Fruit fly (Drosophila melanogaster): ENCODE results near the gene CG18249.

CG18249 gene

dm6 chr3R:8239472-8240301, 19.7 kb downstream of the CG18249 start (continued):
- TF ChIP-seq insv (GFP tag; optimal IDR thresholded peaks at IDR 0.05) (peak in 1 of 2 experiments; percentile 71), CG8388 (GFP tag; optimal IDR thresholded peaks at IDR 0.05) (peak; percentile 87), dysf (GFP tag; IDR thresholded peaks at IDR 0.05) (peak; percentile 85), sob (GFP tag; IDR thresholded peaks at IDR 0.05) (peak; percentile 72; the same call in 1 of the 2 replicates), stwl (tag; optimal IDR thresholded peaks at IDR 0.05) (no peak), CG10274 (GFP tag; optimal IDR thresholded peaks at IDR 0.05) (peak; percentile 77), Lhr (GFP tag; optimal IDR thresholded peaks at IDR 0.05) (peak; percentile 56), da (GFP tag; optimal IDR thresholded peaks at IDR 0.05) (no peak), CG10209 (GFP tag; optimal IDR thresholded peaks at IDR 0.05) (peak; percentile 92), CrebB (tag; optimal IDR thresholded peaks at IDR 0.05) (peak; percentile 29), Asciz (GFP tag; optimal IDR thresholded peaks at IDR 0.05) (peak; percentile 94), CG12071 (GFP tag; optimal IDR thresholded peaks at IDR 0.05) (peak; percentile 63)

dm6 chr3R:8240302-8240682, 20.3 kb downstream of the CG18249 start, which contains the start of gene Ada2b:
Gene Ada2b, minus strand, starts transcription at chr3R:8240515.
- TF ChIP-seq CG2116 (GFP tag; optimal IDR thresholded peaks at IDR 0.05) (no peak), CG5180 (GFP tag; optimal IDR thresholded peaks at IDR 0.05) (no peak), eve (GFP tag; optimal IDR thresholded peaks at IDR 0.05) (no peak), Sin3A (optimal IDR thresholded peaks at IDR 0.05) (peak; percentile 35), az2 (GFP tag; optimal IDR thresholded peaks at IDR 0.05) (no peak), Deaf1 (tag; optimal IDR thresholded peaks at IDR 0.05) (no peak), CG11696 (GFP tag; IDR thresholded peaks at IDR 0.05) (no peak), sqz (GFP tag; optimal IDR thresholded peaks at IDR 0.05) (no peak), ERR (GFP tag; optimal IDR thresholded peaks at IDR 0.05) (no peak), CG2875 (GFP tag; optimal IDR thresholded peaks at IDR 0.05) (no peak), CG15514 (GFP tag; optimal IDR thresholded peaks at IDR 0.05) (peak; percentile 99), MBD-R2 (GFP tag; IDR thresholded peaks at IDR 0.05) (peak; percentile 48; the same call in 1 of the 2 replicates), oc (tag; optimal IDR thresholded peaks at IDR 0.05) (no peak), Nf-YB (GFP tag; optimal IDR thresholded peaks at IDR 0.05) (no peak), CG34224 (GFP tag; IDR thresholded peaks at IDR 0.05; ENCODE audit: partially characterized antibody) (no peak), Six4 (GFP tag; optimal IDR thresholded peaks at IDR 0.05) (no peak), CG15479 (GFP tag; optimal IDR thresholded peaks at IDR 0.05) (peak; percentile 40), tna (GFP tag; IDR thresholded peaks at IDR 0.05; ENCODE audit: partially characterized antibody) (no peak), CG34422 (GFP tag; IDR thresholded peaks at IDR 0.05) (peak; percentile 49; the same call in 2 of the 3 replicates), CG6791 (GFP tag; IDR thresholded peaks at IDR 0.05; ENCODE audit: partially characterized antibody) (peak; percentile 34; the same call in 1 of the 3 replicates), repo (GFP tag; optimal IDR thresholded peaks at IDR 0.05) (no peak), Sry-β (GFP tag; optimal IDR thresholded peaks at IDR 0.05) (peak; percentile 93), D19A (tag; optimal IDR thresholded peaks at IDR 0.05) (no peak), Ets97D (GFP tag; optimal IDR thresholded peaks at IDR 0.05) (peak; percentile 7), CoRest (tag; optimal IDR thresholded peaks at IDR 0.05) (no peak), ato (GFP tag; IDR thresholded peaks at IDR 0.05; ENCODE audit: partially characterized antibody) (peak; percentile 29; the same call in 1 of the 2 replicates), lov (optimal IDR thresholded peaks at IDR 0.05) (no peak), lov (GFP tag; IDR thresholded peaks at IDR 0.05) (0 out of 3 replicates have a peak, but pooled peaks have one; percentile 2), Chrac-16 (GFP tag; optimal IDR thresholded peaks at IDR 0.05) (no peak), CG13123 (GFP tag; optimal IDR thresholded peaks at IDR 0.05) (no peak), CG31441 (GFP tag; IDR thresholded peaks at IDR 0.05) (0 out of 2 replicates have a peak, but pooled peaks have one; percentile 4), CG8290 (GFP tag; optimal IDR thresholded peaks at IDR 0.05) (no peak), CG8290 (tag; optimal IDR thresholded peaks at IDR 0.05) (peak in 1 of 2 experiments; percentile 23), vfl (GFP tag; optimal IDR thresholded peaks at IDR 0.05) (no peak), yki (optimal IDR thresholded peaks at IDR 0.05) (no peak), ttk (GFP tag; IDR thresholded peaks at IDR 0.05) (no peak), HLH4C (GFP tag; IDR thresholded peaks at IDR 0.05; ENCODE audit: partially characterized antibody) (no peak)
